Worm (Caenorhabditis elegans): ENCODE measurements around the gene ZK593.3.
A peak's percentile ranks its signal among the peaks of the same experiment; 100 is the strongest.

Gene ZK593.3

DNA sequence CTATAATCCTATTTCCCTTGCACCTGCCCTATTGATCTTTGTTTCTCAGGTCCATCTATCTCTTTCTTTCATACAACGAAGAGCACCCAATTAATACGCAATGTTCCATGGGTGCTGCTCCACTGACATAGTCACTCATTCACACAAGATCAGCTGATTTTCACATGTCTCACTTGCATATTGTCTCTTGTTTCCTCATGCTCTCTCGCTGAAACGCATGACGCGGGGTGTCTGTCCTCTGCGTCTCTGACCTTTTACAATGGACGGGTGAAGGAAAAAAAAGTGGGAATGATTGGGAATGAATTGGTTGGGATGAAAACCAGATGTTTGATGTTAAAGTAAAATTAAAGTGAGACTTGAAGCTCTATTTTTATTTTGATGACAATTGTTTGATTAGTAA, 19.8 kb downstream of the ZK593.3 start (continued):
- TF ChIP-seq madf-5 (GFP tag; IDR thresholded peaks at IDR 0.05) (no peak), rbr-2 (tag; optimal IDR thresholded peaks at IDR 0.05) (no peak), mxl-2 (GFP tag; conservative IDR thresholded peaks at IDR 0.05) (peak; percentile 91), dmd-9 (GFP tag; IDR thresholded peaks at IDR 0.05) (no peak), pha-4 (GFP tag; IDR thresholded peaks at IDR 0.05) (no peak), pha-4 (tag; optimal IDR thresholded peaks at IDR 0.05) (no peak), aly-2 (tag; optimal IDR thresholded peaks at IDR 0.05) (no peak), duxl-1 (tag; optimal IDR thresholded peaks at IDR 0.05; ENCODE audit: poor library complexity) (no peak), ces-1 (GFP tag; optimal IDR thresholded peaks at IDR 0.05) (no peak), snpc-1.2 (GFP tag; IDR thresholded peaks at IDR 0.05) (peak; percentile 33; the same call in 1 of the 2 replicates), nhr-48 (tag; optimal IDR thresholded peaks at IDR 0.05) (peak; percentile 81), F37D6.2 (tag; optimal IDR thresholded peaks at IDR 0.05) (peak; percentile 63), ZK546.5 (tag; optimal IDR thresholded peaks at IDR 0.05) (no peak), nhr-237 (tag; optimal IDR thresholded peaks at IDR 0.05) (no peak), gei-8 (GFP tag; optimal IDR thresholded peaks at IDR 0.05) (peak; percentile 4), php-3 (GFP tag; IDR thresholded peaks at IDR 0.05) (peak; percentile 44; the same call in 1 of the 2 replicates), ZK337.2 (GFP tag; IDR thresholded peaks at IDR 0.05) (no peak), unc-62 (GFP tag; optimal IDR thresholded peaks at IDR 0.05 in 1 of 2) (peak in 1 of 2 experiments; percentile 98), unc-62 (tag; optimal IDR thresholded peaks at IDR 0.05) (no peak), pqm-1 (tag; optimal IDR thresholded peaks at IDR 0.05) (no peak), lin-29 (GFP tag; IDR thresholded peaks at IDR 0.05) (no peak), dve-1 (tag; optimal IDR thresholded peaks at IDR 0.05; ENCODE audit: insufficient read depth) (peak; percentile 79), dmd-6 (GFP tag; IDR thresholded peaks at IDR 0.05) (peak; percentile 88), Y105C5A.15 (GFP tag; IDR thresholded peaks at IDR 0.05) (no peak), Y75B8A.6 (GFP tag; IDR thresholded peaks at IDR 0.05) (no peak), attf-4 (tag; optimal IDR thresholded peaks at IDR 0.05) (peak; percentile 62), mes-2 (tag; optimal IDR thresholded peaks at IDR 0.05; ENCODE audit: poor library complexity, severe bottlenecking) (peak; percentile 75), F26F4.8 (GFP tag; conservative IDR thresholded peaks at IDR 0.05) (no peak), nhr-25 (tag; optimal IDR thresholded peaks at IDR 0.05; ENCODE audit: borderline replicate concordance, insufficient read depth) (no peak), ceh-82 (tag; optimal IDR thresholded peaks at IDR 0.05) (no peak), fkh-10 (GFP tag; optimal IDR thresholded peaks at IDR 0.05) (no peak), unc-39 (tag; optimal IDR thresholded peaks at IDR 0.05) (no peak), unc-130 (GFP tag; optimal IDR thresholded peaks at IDR 0.05) (no peak), snpc-4 (tag; optimal IDR thresholded peaks at IDR 0.05) (no peak), daf-12 (tag; optimal IDR thresholded peaks at IDR 0.05) (no peak), zip-11 (GFP tag; IDR thresholded peaks at IDR 0.05) (no peak), zfp-2 (tag; optimal IDR thresholded peaks at IDR 0.05) (no peak), tra-1 (GFP tag; IDR thresholded peaks at IDR 0.05) (peak; percentile 84), ceh-62 (tag; optimal IDR thresholded peaks at IDR 0.05) (no peak), ceh-32 (tag; optimal IDR thresholded peaks at IDR 0.05; ENCODE audit: poor library complexity) (no peak), hmg-1.1 (GFP tag; IDR thresholded peaks at IDR 0.05) (peak; percentile 78), Y5F2A.4 (GFP tag; optimal IDR thresholded peaks at IDR 0.05) (no peak), mdt-29 (GFP tag; IDR thresholded peaks at IDR 0.05) (peak; percentile 80), mdl-1 (tag; optimal IDR thresholded peaks at IDR 0.05) (peak; percentile 52 to 88), vab-7 (GFP tag; IDR thresholded peaks at IDR 0.05) (peak; percentile 54), ceh-44 (GFP tag; IDR thresholded peaks at IDR 0.05) (no peak; the same call in 1 of the 2 replicates), saeg-2 (GFP tag; IDR thresholded peaks at IDR 0.05) (no peak), Y48G9A.11 (GFP tag; IDR thresholded peaks at IDR 0.05) (no peak), lin-38 (GFP tag; IDR thresholded peaks at IDR 0.05) (no peak), daf-8 (GFP tag; IDR thresholded peaks at IDR 0.05) (no peak), hlh-11 (tag; optimal IDR thresholded peaks at IDR 0.05) (peak; percentile 99)

All from whole organism, L4 larva.